Fruit fly (Drosophila melanogaster) whole organism, wandering third instar larva: Measurements from ENCODE around the gene CG5274.

Experiments used
- Abd-B ChIP-seq: fragments of >200 bp; optimal IDR thresholded peaks from 2 replicates; lab custom pipeline; 2017; ENCODE audit warnings: missing biosample characterization, missing genetic modification characterization
- CG32264 ChIP-seq: fragments of 200-800 bp; sonication (Bioruptor generic); optimal IDR thresholded peaks from 2 replicates; lab custom pipeline; 2016; ENCODE audit warnings: missing biosample characterization, missing genetic modification characterization
- CG9705 ChIP-seq: fragments of 200-800 bp; sonication (Bioruptor generic); optimal IDR thresholded peaks from 2 replicates; lab custom pipeline; 2018; ENCODE audit warnings: missing biosample characterization, mild to moderate bottlenecking, missing genetic modification characterization
- CrebA ChIP-seq: fragments of 200-800 bp; sonication (Bioruptor generic); optimal IDR thresholded peaks from 2 replicates; lab custom pipeline; 2016; ENCODE audit warnings: missing biosample characterization, mild to moderate bottlenecking, missing genetic modification characterization, borderline replicate concordance
- Dif ChIP-seq: fragments of 200-275, 200-300 bp; sonication (Bioruptor generic); optimal IDR thresholded peaks from 2 replicates; lab custom pipeline; 2018; ENCODE audit warnings: missing biosample characterization, missing genetic modification characterization; ENCODE audit not compliant: partially characterized antibody
- HLH106 ChIP-seq: fragments of 200-800 bp; optimal IDR thresholded peaks from 3 replicates; lab custom pipeline; 2019; ENCODE audit warnings: missing biosample characterization, mild to moderate bottlenecking, missing genetic modification characterization, moderate library complexity
- Jra ChIP-seq: sonication (Bioruptor generic); optimal IDR thresholded peaks from 2 replicates; lab custom pipeline; 2016; ENCODE audit warnings: missing biosample characterization, missing genetic modification characterization
- Mio ChIP-seq: sonication (Bioruptor generic); optimal IDR thresholded peaks from 2 replicates; lab custom pipeline; 2016; ENCODE audit warnings: missing biosample characterization, missing genetic modification characterization
- Myc ChIP-seq: fragments of >200 bp; optimal IDR thresholded peaks from 2 replicates; lab custom pipeline; 2017
- N ChIP-seq: fragments of >200 bp; optimal IDR thresholded peaks from 2 replicates; lab custom pipeline; 2018; ENCODE audit warnings: missing biosample characterization, missing external identifiers, missing genetic modification characterization
- OdsH ChIP-seq: fragments of 200-800 bp; sonication (Bioruptor generic); optimal IDR thresholded peaks from 2 replicates; lab custom pipeline; 2016; ENCODE audit warnings: missing biosample characterization, mild to moderate bottlenecking, missing genetic modification characterization
- Rel ChIP-seq, 2 experiments: fragments of 200-800 bp; sonication (Bioruptor generic) in 1 of 2; optimal IDR thresholded peaks; 2 replicates in 1 of 2; 3 replicates in 1 of 2; lab custom pipeline; 2016 to 2019; ENCODE audit warnings: mild to moderate bottlenecking in 2 of 2, missing biosample characterization in 2 of 2, missing genetic modification characterization in 2 of 2, moderate library complexity in 1 of 2
- Sp1 ChIP-seq: fragments of 200-800 bp; sonication (Bioruptor generic); optimal IDR thresholded peaks from 3 replicates; lab custom pipeline; 2019; ENCODE audit warnings: missing biosample characterization, mild to moderate bottlenecking, missing genetic modification characterization, moderate library complexity
- Vsx2 ChIP-seq: fragments of 200-300, 225-300 bp; sonication (Bioruptor generic); optimal IDR thresholded peaks from 2 replicates; lab custom pipeline; 2018; ENCODE audit warnings: missing biosample characterization, missing genetic modification characterization; ENCODE audit not compliant: partially characterized antibody
- brk ChIP-seq: fragments of 200-800 bp; sonication (Bioruptor generic); optimal IDR thresholded peaks from 2 replicates; lab custom pipeline; 2016; ENCODE audit warnings: missing biosample characterization, mild to moderate bottlenecking, missing genetic modification characterization
- dl ChIP-seq, 2 experiments: fragments of 175-275, 200-275 bp in 1 of 2; fragments of 200-275 bp in 1 of 2; sonication (Bioruptor generic); optimal IDR thresholded peaks; lab custom pipeline; 2018; ENCODE audit warnings: mild to moderate bottlenecking in 2 of 2, missing biosample characterization in 2 of 2, missing genetic modification characterization in 2 of 2, moderate library complexity in 2 of 2; ENCODE audit not compliant: partially characterized antibody in 2 of 2, insufficient read depth in 1 of 2
- dsf ChIP-seq: sonication (Bioruptor generic); optimal IDR thresholded peaks from 2 replicates; lab custom pipeline; 2016; ENCODE audit warnings: missing biosample characterization, missing genetic modification characterization, borderline replicate concordance
- ey ChIP-seq: fragments of 200-800 bp; sonication (Bioruptor generic); optimal IDR thresholded peaks from 2 replicates; lab custom pipeline; 2016; ENCODE audit warnings: missing biosample characterization, missing genetic modification characterization
- foxo ChIP-seq, 2 experiments: fragments of 200-800 bp; sonication (Bioruptor generic); optimal IDR thresholded peaks; 2 replicates in 1 of 2; 3 replicates in 1 of 2; lab custom pipeline; 2016 to 2017; ENCODE audit warnings: missing biosample characterization in 2 of 2, missing genetic modification characterization in 2 of 2
- fru ChIP-seq: fragments of 200-800 bp; sonication (Bioruptor generic); optimal IDR thresholded peaks from 3 replicates; lab custom pipeline; 2016; ENCODE audit warnings: missing biosample characterization, mild to moderate bottlenecking, missing genetic modification characterization
- h ChIP-seq: fragments of 200-800 bp; sonication (Bioruptor generic); optimal IDR thresholded peaks from 3 replicates; lab custom pipeline; 2016; ENCODE audit warnings: missing biosample characterization, mild to moderate bottlenecking, missing genetic modification characterization
- lola ChIP-seq: fragments of >200 bp; optimal IDR thresholded peaks from 2 replicates; lab custom pipeline; 2017; ENCODE audit warnings: missing biosample characterization, missing genetic modification characterization
- pan ChIP-seq: fragments of >200 bp; optimal IDR thresholded peaks from 2 replicates; lab custom pipeline; 2017
- psq ChIP-seq: fragments of 200-800 bp; sonication (Bioruptor generic); optimal IDR thresholded peaks from 3 replicates; lab custom pipeline; 2017; ENCODE audit warnings: missing biosample characterization, mild to moderate bottlenecking, missing genetic modification characterization, moderate library complexity
- rgr ChIP-seq: fragments of 200-800 bp; sonication (Bioruptor generic); optimal IDR thresholded peaks from 3 replicates; lab custom pipeline; 2016; ENCODE audit warnings: missing biosample characterization, mild to moderate bottlenecking, missing genetic modification characterization
- sage ChIP-seq: fragments of 200-800 bp; sonication (Bioruptor generic); optimal IDR thresholded peaks from 2 replicates; lab custom pipeline; 2016; ENCODE audit warnings: missing biosample characterization, mild to moderate bottlenecking, missing genetic modification characterization
- sv ChIP-seq: fragments of 200-800 bp; sonication (Bioruptor generic); optimal IDR thresholded peaks from 3 replicates; lab custom pipeline; 2016; ENCODE audit warnings: missing biosample characterization, missing genetic modification characterization
- tai ChIP-seq: sonication (Bioruptor generic); optimal IDR thresholded peaks from 2 replicates; lab custom pipeline; 2016; ENCODE audit warnings: missing biosample characterization, missing genetic modification characterization
- usp ChIP-seq: fragments of >200 bp; optimal IDR thresholded peaks from 2 replicates; lab custom pipeline; 2017; ENCODE audit warnings: missing biosample characterization, missing genetic modification characterization
- woc ChIP-seq: sonication (Bioruptor generic); optimal IDR thresholded peaks from 2 replicates; lab custom pipeline; 2016; ENCODE audit warnings: missing biosample characterization, mild to moderate bottlenecking, missing genetic modification characterization

Gene CG5274

dm6 chr3L:20439772-20440171, 12.3 kb upstream of the CG5274 start, which contains the start of gene Hpd:
Gene Hpd (minus strand): TSS chr3L:20439872.
- TF ChIP-seq OdsH (GFP tag; lab: Kevin White, UChicago) = no peak
- no peak for TF ChIP-seq woc (GFP tag; lab: Kevin White, UChicago)
- TF ChIP-seq dl (GFP tag; optimal IDR thresholded peaks at IDR 0.05; lab: Kevin White, UChicago; ENCODE audit: insufficient read depth in 1 of 2, partially characterized antibody in 2 of 2) = no peak
- TF ChIP-seq tai (GFP tag; lab: Kevin White, UChicago) = no peak
- TF ChIP-seq Dif (GFP tag; lab: Kevin White, UChicago) = no peak

- TF ChIP-seq CG9705 (no peak), sage (GFP tag; lab: Kevin White, UChicago) (peak; percentile 71)
These were observed 8.6 kb upstream of the CG5274 start, which contains the start of the genes mRpL15 and CtIP for dm6 chr3L:20436069-20436468. Gene mRpL15 (minus strand): TSS chr3L:20436209. Gene CtIP (plus strand): TSS chr3L:20436250.

- peak; percentile 31 for TF ChIP-seq CG32264 (GFP tag; lab: Kevin White, UChicago)
- no peak for TF ChIP-seq sage (GFP tag; lab: Kevin White, UChicago)
- TF ChIP-seq dsf = peak; percentile 10
These were observed 4.8 kb upstream of the CG5274 start, which contains the start of the genes Las and Psn for dm6 chr3L:20432297-20432696. Gene Las (minus strand): TSS chr3L:20432361. Gene Psn (plus strand): TSS chr3L:20432468.

- TF ChIP-seq usp (no peak), Vsx2 (GFP tag; lab: Kevin White, UChicago) (no peak), OdsH (GFP tag; lab: Kevin White, UChicago) (no peak), brk (GFP tag; lab: Kevin White, UChicago) (no peak), sv (GFP tag; lab: Kevin White, UChicago) (no peak), h (GFP tag; lab: Kevin White, UChicago) (no peak), woc (GFP tag; lab: Kevin White, UChicago) (no peak), pan (lab: Kevin White, UChicago) (no peak), lola (no peak), foxo (GFP tag; optimal IDR thresholded peaks at IDR 0.05; lab: Kevin White, UChicago) (no peak), psq (GFP tag; lab: Kevin White, UChicago) (no peak), Abd-B (GFP tag; lab: Kevin White, UChicago) (no peak), CG9705 (no peak), Sp1 (GFP tag; lab: Kevin White, UChicago) (no peak), Dif (GFP tag; lab: Kevin White, UChicago) (no peak), Myc (lab: Kevin White, UChicago) (no peak), Mio (GFP tag; lab: Kevin White, UChicago) (no peak), N (GFP tag; lab: Kevin White, UChicago) (no peak), dsf (no peak), Jra (GFP tag; lab: Kevin White, UChicago) (no peak)
These were observed 4.2 kb upstream of the CG5274 start for dm6 chr3L:20431619-20432018.

- TF ChIP-seq Rel (GFP tag; optimal IDR thresholded peaks at IDR 0.05; lab: Kevin White, UChicago) (no peak), Rel (tag; optimal IDR thresholded peaks at IDR 0.05; lab: Kevin White, UChicago) (peak; percentile 15), pan (lab: Kevin White, UChicago) (no peak)
These were observed 2.7 kb upstream of the CG5274 start, which contains the start of gene CG5262 for dm6 chr3L:20430182-20430581. Gene CG5262 (minus strand): TSS chr3L:20430475.

- TF ChIP-seq usp (no peak), Dif (GFP tag; lab: Kevin White, UChicago) (no peak)
These were observed 1.6 kb downstream of the CG5274 start, which contains the start of gene CG5282 for dm6 chr3L:20425888-20426287. Gene CG5282 (minus strand): TSS chr3L:20426071.

dm6 chr3L:20413304-20413703, 14.2 kb downstream of the CG5274 start, which contains the start of gene zye:
Gene zye (plus strand): TSS chr3L:20413604.
- no peak for TF ChIP-seq CG32264 (GFP tag; lab: Kevin White, UChicago)
- no peak for TF ChIP-seq CrebA (GFP tag; lab: Kevin White, UChicago)
- no peak for TF ChIP-seq sage (GFP tag; lab: Kevin White, UChicago)
- TF ChIP-seq fru = no peak
- TF ChIP-seq N (GFP tag; lab: Kevin White, UChicago) = no peak
- TF ChIP-seq Mio (GFP tag; lab: Kevin White, UChicago) = no peak
- TF ChIP-seq dsf = no peak
- TF ChIP-seq psq (GFP tag; lab: Kevin White, UChicago) = no peak
- no peak for TF ChIP-seq ey
- no peak for TF ChIP-seq tai (GFP tag; lab: Kevin White, UChicago)
- TF ChIP-seq Jra (GFP tag; lab: Kevin White, UChicago) = no peak
- TF ChIP-seq HLH106 (tag; lab: Kevin White, UChicago) = no peak
- TF ChIP-seq pan (lab: Kevin White, UChicago) = no peak
- no peak for TF ChIP-seq usp
- no peak for TF ChIP-seq Rel (GFP tag; optimal IDR thresholded peaks at IDR 0.05; lab: Kevin White, UChicago)
- no peak for TF ChIP-seq Rel (tag; optimal IDR thresholded peaks at IDR 0.05; lab: Kevin White, UChicago)
- TF ChIP-seq h (GFP tag; lab: Kevin White, UChicago) = no peak
- TF ChIP-seq Vsx2 (GFP tag; lab: Kevin White, UChicago) = no peak
- no peak for TF ChIP-seq dl (GFP tag; optimal IDR thresholded peaks at IDR 0.05; lab: Kevin White, UChicago; ENCODE audit: insufficient read depth in 1 of 2, partially characterized antibody in 2 of 2)
- no peak for TF ChIP-seq rgr (GFP tag; lab: Kevin White, UChicago)
- TF ChIP-seq, all 38 proteins: peak for 0
